Worm (Caenorhabditis elegans) whole organism, late embryonic: Measurements from ENCODE around the gene Y57G11C.499.

Experiments used
- F13H6.1 ChIP-seq: sonication (generic microtip); optimal IDR thresholded peaks from 2 replicates; lab custom pipeline; 2016; ENCODE audit warnings: missing genetic modification characterization, missing compliant biosample characterization
- K09A11.1 ChIP-seq: sonication (generic microtip); optimal IDR thresholded peaks from 2 replicates; lab custom pipeline; 2017; ENCODE audit warnings: antibody characterized with exemption, mild to moderate bottlenecking, missing genetic modification characterization, missing compliant biosample characterization; ENCODE audit not compliant: insufficient read depth
- Y22D7AL.16 ChIP-seq: sonication (generic microtip); optimal IDR thresholded peaks from 2 replicates; lab custom pipeline; 2016; ENCODE audit warnings: missing genetic modification characterization, missing compliant biosample characterization
- ahr-1 ChIP-seq: sonication (generic microtip); optimal IDR thresholded peaks from 2 replicates; lab custom pipeline; 2016; ENCODE audit warnings: missing genetic modification characterization, missing compliant biosample characterization
- ceh-18 ChIP-seq: sonication (generic microtip); optimal IDR thresholded peaks from 2 replicates; lab custom pipeline; 2016; ENCODE audit warnings: missing genetic modification characterization, missing compliant biosample characterization
- ceh-19 ChIP-seq: fragments of 200-800 bp; sonication (Bioruptor generic); optimal IDR thresholded peaks from 2 replicates; lab custom pipeline; 2018; ENCODE audit warnings: mild to moderate bottlenecking, missing genetic modification characterization, missing compliant biosample characterization
- ceh-24 ChIP-seq: sonication (generic microtip); optimal IDR thresholded peaks from 2 replicates; lab custom pipeline; 2016; ENCODE audit warnings: mild to moderate bottlenecking, missing genetic modification characterization, missing compliant biosample characterization
- ceh-30 ChIP-seq: fragments of 150-350 bp; optimal IDR thresholded peaks from 2 replicates; lab custom pipeline; 2014; ENCODE audit warnings: missing biosample characterization, missing genetic modification characterization
- ceh-34 ChIP-seq: sonication (generic microtip); optimal IDR thresholded peaks from 2 replicates; lab custom pipeline; 2016; ENCODE audit warnings: mild to moderate bottlenecking, missing genetic modification characterization, missing compliant biosample characterization
- ceh-45 ChIP-seq: fragments of 200-800 bp; sonication (Bioruptor generic); IDR thresholded peaks from 2 replicates; pipeline ENCODE4 v1.3.6; 2022; ENCODE audit warnings: missing genetic modification reagents, missing genetic modification characterization, missing compliant biosample characterization
- ceh-48 ChIP-seq: sonication (generic microtip); optimal IDR thresholded peaks from 2 replicates; lab custom pipeline; 2016; ENCODE audit warnings: missing genetic modification characterization, inconsistent platforms, missing compliant biosample characterization
- ceh-6 ChIP-seq: fragments of 200-800 bp; sonication (Bioruptor generic); optimal IDR thresholded peaks from 2 replicates; lab custom pipeline; 2018; ENCODE audit warnings: mild to moderate bottlenecking, missing genetic modification characterization, missing compliant biosample characterization
- ceh-9 ChIP-seq: sonication (generic microtip); optimal IDR thresholded peaks from 2 replicates; lab custom pipeline; 2016; ENCODE audit warnings: mild to moderate bottlenecking, missing genetic modification characterization, inconsistent platforms, missing compliant biosample characterization
- dmd-4 ChIP-seq: sonication (generic microtip); optimal IDR thresholded peaks from 2 replicates; lab custom pipeline; 2016; ENCODE audit warnings: borderline replicate concordance, missing genetic modification characterization, missing compliant biosample characterization
- dve-1 ChIP-seq: sonication (generic microtip); optimal IDR thresholded peaks from 2 replicates; lab custom pipeline; 2017; ENCODE audit warnings: antibody characterized with exemption, mild to moderate bottlenecking, missing genetic modification characterization, missing compliant biosample characterization
- elt-2 ChIP-seq: sonication (generic microtip); optimal IDR thresholded peaks from 2 replicates; lab custom pipeline; 2016; ENCODE audit warnings: missing genetic modification reagents, missing genetic modification characterization, missing compliant biosample characterization
- ets-4 ChIP-seq: sonication (generic microtip); optimal IDR thresholded peaks from 2 replicates; lab custom pipeline; 2016; ENCODE audit warnings: missing genetic modification characterization, missing compliant biosample characterization
- hlh-15 ChIP-seq: sonication (generic microtip); optimal IDR thresholded peaks from 2 replicates; lab custom pipeline; 2016; ENCODE audit warnings: missing genetic modification characterization, missing compliant biosample characterization
- lim-6 ChIP-seq: sonication (generic microtip); optimal IDR thresholded peaks from 2 replicates; lab custom pipeline; 2016; ENCODE audit warnings: missing genetic modification characterization, missing compliant biosample characterization
- madf-2 ChIP-seq: sonication (generic microtip); optimal IDR thresholded peaks from 2 replicates; lab custom pipeline; 2017; ENCODE audit warnings: missing genetic modification characterization, missing compliant biosample characterization
- nfya-1 ChIP-seq: sonication (generic microtip); optimal IDR thresholded peaks from 2 replicates; lab custom pipeline; 2017; ENCODE audit warnings: missing genetic modification characterization, mild to moderate bottlenecking, missing compliant biosample characterization, antibody characterized with exemption, moderate library complexity
- nhr-11 ChIP-seq: fragments of 150-350 bp; optimal IDR thresholded peaks from 2 replicates; lab custom pipeline; 2014; ENCODE audit warnings: missing biosample characterization, missing genetic modification characterization
- nhr-232 ChIP-seq: sonication (generic microtip); optimal IDR thresholded peaks from 2 replicates; lab custom pipeline; 2016; ENCODE audit warnings: missing genetic modification characterization, missing compliant biosample characterization
- npax-4 ChIP-seq: sonication (generic microtip); optimal IDR thresholded peaks from 2 replicates; lab custom pipeline; 2016; ENCODE audit warnings: missing genetic modification characterization, missing compliant biosample characterization
- pat-9 ChIP-seq: fragments of 200-800 bp; sonication (Bioruptor generic); optimal IDR thresholded peaks from 2 replicates; lab custom pipeline; 2018; ENCODE audit warnings: mild to moderate bottlenecking, missing genetic modification characterization, moderate library complexity, missing compliant biosample characterization
- pha-2 ChIP-seq: sonication (generic microtip); optimal IDR thresholded peaks from 2 replicates; lab custom pipeline; 2017; ENCODE audit warnings: mild to moderate bottlenecking, missing genetic modification characterization, missing compliant biosample characterization
- pha-4 ChIP-seq: fragments of 150-350 bp; optimal IDR thresholded peaks from 2 replicates; lab custom pipeline; 2018; ENCODE audit warnings: missing biosample characterization, missing genetic modification reagents, missing genetic modification characterization
- pros-1 ChIP-seq: fragments of 150-350 bp; optimal IDR thresholded peaks from 2 replicates; lab custom pipeline; 2014; ENCODE audit warnings: missing biosample characterization, missing genetic modification reagents, missing genetic modification characterization
- ref-2 ChIP-seq: sonication (generic microtip); optimal IDR thresholded peaks from 2 replicates; lab custom pipeline; 2016; ENCODE audit warnings: missing genetic modification characterization, missing compliant biosample characterization
- sox-4 ChIP-seq: sonication (generic microtip); optimal IDR thresholded peaks from 2 replicates; lab custom pipeline; 2017; ENCODE audit warnings: mild to moderate bottlenecking, missing genetic modification characterization, inconsistent platforms, missing compliant biosample characterization
- tbx-2 ChIP-seq: sonication (generic microtip); optimal IDR thresholded peaks from 2 replicates; lab custom pipeline; 2016; ENCODE audit warnings: missing genetic modification characterization, missing compliant biosample characterization
- tbx-7 ChIP-seq: sonication (generic microtip); optimal IDR thresholded peaks from 2 replicates; lab custom pipeline; 2016; ENCODE audit warnings: missing genotype, missing genetic modification characterization, missing compliant biosample characterization
- ttx-3 ChIP-seq: sonication (generic microtip); optimal IDR thresholded peaks from 2 replicates; lab custom pipeline; 2016; ENCODE audit warnings: missing genetic modification reagents, missing genetic modification characterization, missing compliant biosample characterization
- unc-42 ChIP-seq: sonication (generic microtip); optimal IDR thresholded peaks from 2 replicates; lab custom pipeline; 2016; ENCODE audit warnings: missing genotype, missing genetic modification characterization, missing compliant biosample characterization

The Y57G11C.499 gene

ce11 chrIV:14767693-14768251 is 13.0 kb upstream of the Y57G11C.499 start, which contains the start of the genes mrps-7 and Y57G11C.3 (continued):
- TF ChIP-seq ceh-18 (tag; lab: Kevin White, UChicago) = peak; percentile 54

ce11 chrIV:14766382-14766781 is 11.6 kb upstream of the Y57G11C.499 start, which contains the start of gene vti-1:
Gene vti-1 (minus strand): TSS chrIV:14766665.
- TF ChIP-seq pros-1 (tag; lab: Kevin White, UChicago) (no peak), K09A11.1 (tag; lab: Kevin White, UChicago) (no peak), Y22D7AL.16 (tag; lab: Kevin White, UChicago) (no peak), ceh-48 (tag; lab: Kevin White, UChicago) (no peak), tbx-2 (tag; lab: Kevin White, UChicago) (no peak), ceh-6 (GFP tag; lab: Kevin White, UChicago) (no peak), F13H6.1 (no peak)

- no peak for TF ChIP-seq npax-4
- TF ChIP-seq nhr-11 = no peak
- TF ChIP-seq dmd-4 (tag; lab: Kevin White, UChicago) = no peak
- TF ChIP-seq ceh-9 (tag; lab: Kevin White, UChicago) = no peak
- no peak for TF ChIP-seq unc-42 (tag; lab: Kevin White, UChicago)
- no peak for TF ChIP-seq ceh-30 (tag; lab: Kevin White, UChicago)
- TF ChIP-seq ref-2 (tag; lab: Kevin White, UChicago) = no peak
- TF ChIP-seq ceh-18 (tag; lab: Kevin White, UChicago) = no peak
Measured at ce11 chrIV:14765336-14765735, 10.6 kb upstream of the Y57G11C.499 start, which contains the start of gene Y57G11C.5. Gene Y57G11C.5 (minus strand): TSS chrIV:14765436.

ce11 chrIV:14764719-14765173 is 10.0 kb upstream of the Y57G11C.499 start:
- no peak for TF ChIP-seq ets-4 (tag; lab: Kevin White, UChicago)
- TF ChIP-seq elt-2 (tag; lab: Kevin White, UChicago) = no peak
- no peak for TF ChIP-seq pat-9 (tag; lab: Kevin White, UChicago)
- TF ChIP-seq tbx-7 (tag; lab: Kevin White, UChicago) = no peak
- TF ChIP-seq ahr-1 (tag; lab: Kevin White, UChicago) = no peak
- TF ChIP-seq ceh-9 (tag; lab: Kevin White, UChicago) = no peak
- no peak for TF ChIP-seq lim-6 (tag; lab: Kevin White, UChicago)
- TF ChIP-seq ceh-30 (tag; lab: Kevin White, UChicago) = no peak
- no peak for TF ChIP-seq ttx-3
- no peak for TF ChIP-seq ceh-19
- no peak for TF ChIP-seq Y22D7AL.16 (tag; lab: Kevin White, UChicago)
- no peak for TF ChIP-seq nhr-232 (tag; lab: Kevin White, UChicago)
- no peak for TF ChIP-seq ceh-45
- TF ChIP-seq dve-1 (tag; lab: Kevin White, UChicago) = no peak
- TF ChIP-seq nfya-1 = no peak
- no peak for TF ChIP-seq pha-4 (tag; lab: Kevin White, UChicago)
- no peak for TF ChIP-seq hlh-15 (tag; lab: Kevin White, UChicago)
- TF ChIP-seq ceh-24 (tag; lab: Kevin White, UChicago) = no peak
- TF ChIP-seq ceh-34 (tag; lab: Kevin White, UChicago) = no peak
- no peak for TF ChIP-seq sox-4 (tag; lab: Kevin White, UChicago)

ce11 chrIV:14763938-14764718 is 9.4 kb upstream of the Y57G11C.499 start:
- TF ChIP-seq K09A11.1 (tag; lab: Kevin White, UChicago) (no peak), nfya-1 (no peak), madf-2 (tag; lab: Kevin White, UChicago) (no peak), pha-2 (tag; lab: Kevin White, UChicago) (no peak)
- TF ChIP-seq, all 69 proteins: peak for 0
